Fruit fly (Drosophila melanogaster): ENCODE results near the gene CG17734.

CG17734 gene

dm6 chr3R:11269013-11269412 is 25.2 kb upstream of the CG17734 start (continued):
- TF ChIP-seq Hey (tag; optimal IDR thresholded peaks at IDR 0.05) (no peak), CG11723 (GFP tag; optimal IDR thresholded peaks at IDR 0.05) (peak; percentile 68), wek (GFP tag; optimal IDR thresholded peaks at IDR 0.05) (peak; percentile 77), Sox102F (GFP tag; optimal IDR thresholded peaks at IDR 0.05) (no peak), CG4424 (GFP tag; optimal IDR thresholded peaks at IDR 0.05) (peak; percentile 83), CG1529 (GFP tag; optimal IDR thresholded peaks at IDR 0.05) (peak; percentile 75), CG1832 (GFP tag; optimal IDR thresholded peaks at IDR 0.05) (no peak), dysf (GFP tag; IDR thresholded peaks at IDR 0.05) (peak; percentile 37; the same call in 1 of the 3 replicates), slbo (GFP tag; IDR thresholded peaks at IDR 0.05) (no peak), so (GFP tag; IDR thresholded peaks at IDR 0.05) (0 out of 3 replicates have a peak, but pooled peaks have one; percentile 13), sqz (GFP tag; optimal IDR thresholded peaks at IDR 0.05) (peak; percentile 83), ems (GFP tag; optimal IDR thresholded peaks at IDR 0.05) (peak; percentile 54), CG7745 (tag; optimal IDR thresholded peaks at IDR 0.05) (peak; percentile 89), nmo (GFP tag; optimal IDR thresholded peaks at IDR 0.05) (peak; percentile 58), Optix (GFP tag; IDR thresholded peaks at IDR 0.05) (peak; percentile 73), pnt (GFP tag; optimal IDR thresholded peaks at IDR 0.05) (peak; percentile 8), Dref (GFP tag; IDR thresholded peaks at IDR 0.05) (no peak), kay (GFP tag; optimal IDR thresholded peaks at IDR 0.05) (no peak), dm (GFP tag; optimal IDR thresholded peaks at IDR 0.05) (peak; percentile 27), GATAe (GFP tag; conservative IDR thresholded peaks at IDR 0.05) (no peak), CHES-1-like (GFP tag; optimal IDR thresholded peaks at IDR 0.05) (no peak), ATbp (GFP tag; optimal IDR thresholded peaks at IDR 0.05) (peak; percentile 68), Dad (GFP tag; optimal IDR thresholded peaks at IDR 0.05) (peak; percentile 12), CG17829 (tag; optimal IDR thresholded peaks at IDR 0.05) (peak; percentile 75), CG12236 (GFP tag; optimal IDR thresholded peaks at IDR 0.05) (peak; percentile 43), CG12942 (GFP tag; optimal IDR thresholded peaks at IDR 0.05) (peak; percentile 6), bbx (GFP tag; IDR thresholded peaks at IDR 0.05; ENCODE audit: partially characterized antibody) (no peak), Chrac-16 (GFP tag; optimal IDR thresholded peaks at IDR 0.05) (peak; percentile 62), nerfin-1 (tag; optimal IDR thresholded peaks at IDR 0.05) (no peak), CG12659 (GFP tag; optimal IDR thresholded peaks at IDR 0.05) (no peak), Hr51 (GFP tag; optimal IDR thresholded peaks at IDR 0.05) (peak in 1 of 2 experiments; percentile 31), CG7963 (GFP tag; IDR thresholded peaks at IDR 0.05; ENCODE audit: partially characterized antibody) (no peak), CG14965 (GFP tag; optimal IDR thresholded peaks at IDR 0.05; ENCODE audit: borderline replicate concordance) (peak; percentile 98), HLHmδ (GFP tag; optimal IDR thresholded peaks at IDR 0.05) (peak; percentile 94), Bdp1 (GFP tag; optimal IDR thresholded peaks at IDR 0.05) (peak; percentile 38), CTCF (GFP tag; optimal IDR thresholded peaks at IDR 0.05) (peak; percentile 94), az2 (GFP tag; optimal IDR thresholded peaks at IDR 0.05) (peak; percentile 82), Lpt (GFP tag; optimal IDR thresholded peaks at IDR 0.05) (peak; percentile 97), CG9817 (tag; optimal IDR thresholded peaks at IDR 0.05) (peak; percentile 16), CG18764 (GFP tag; optimal IDR thresholded peaks at IDR 0.05) (peak; percentile 82), cato (GFP tag; optimal IDR thresholded peaks at IDR 0.05; ENCODE audit: borderline replicate concordance) (peak; percentile 40), CoRest (tag; optimal IDR thresholded peaks at IDR 0.05) (peak; percentile 65), CG12769 (tag; optimal IDR thresholded peaks at IDR 0.05) (no peak), Fer2 (tag; optimal IDR thresholded peaks at IDR 0.05) (peak; percentile 45), Trl (optimal IDR thresholded peaks at IDR 0.05) (peak in 1 of 2 experiments; percentile 44), Trl (GFP tag; optimal IDR thresholded peaks at IDR 0.05) (peak; percentile 73), caup (GFP tag; optimal IDR thresholded peaks at IDR 0.05; ENCODE audit: severe bottlenecking) (peak; percentile 82), fd96Cb (tag; optimal IDR thresholded peaks at IDR 0.05) (peak; percentile 42), dpn (GFP tag; optimal IDR thresholded peaks at IDR 0.05) (peak; percentile 45 to 65), CG6813 (GFP tag; optimal IDR thresholded peaks at IDR 0.05) (peak; percentile 82), chm (GFP tag; IDR thresholded peaks at IDR 0.05) (peak; percentile 87)
